Fruit fly (Drosophila melanogaster): ENCODE results near the gene Rop.

Gene Rop

dm6 chr3L:4148406-4148975 is 9.7 kb upstream of the Rop start, which contains the start of gene CG1299 (continued):
- peak; percentile 13; the same call in 1 of the 2 replicates for TF ChIP-seq amos (GFP tag; IDR thresholded peaks at IDR 0.05; ENCODE audit: partially characterized antibody)
- no peak for TF ChIP-seq Sin3A (optimal IDR thresholded peaks at IDR 0.05)
- peak; percentile 76; the same call in 3 of the 4 replicates for TF ChIP-seq chinmo (GFP tag; IDR thresholded peaks at IDR 0.05; ENCODE audit: partially characterized antibody)
- no peak for TF ChIP-seq D19A (tag; optimal IDR thresholded peaks at IDR 0.05)
- TF ChIP-seq CG14710 (tag; optimal IDR thresholded peaks at IDR 0.05), result no peak
- no peak for TF ChIP-seq Dref (GFP tag; IDR thresholded peaks at IDR 0.05)
- no peak for TF ChIP-seq CG32532 (GFP tag; IDR thresholded peaks at IDR 0.05)
- TF ChIP-seq CG2129 (GFP tag; IDR thresholded peaks at IDR 0.05; ENCODE audit: partially characterized antibody), result no peak
- no peak for TF ChIP-seq CG1832 (GFP tag; optimal IDR thresholded peaks at IDR 0.05)
- TF ChIP-seq Jarid2 (GFP tag; optimal IDR thresholded peaks at IDR 0.05), result no peak
- no peak for TF ChIP-seq NC2α (GFP tag; optimal IDR thresholded peaks at IDR 0.05)
- TF ChIP-seq stwl (tag; optimal IDR thresholded peaks at IDR 0.05), result no peak
- no peak for TF ChIP-seq CG13296 (GFP tag; optimal IDR thresholded peaks at IDR 0.05)
- TF ChIP-seq CG13894 (tag; optimal IDR thresholded peaks at IDR 0.05), result peak; percentile 50
- TF ChIP-seq CG3995 (GFP tag; optimal IDR thresholded peaks at IDR 0.05), result peak; percentile 28
- no peak for TF ChIP-seq MTF-1 (GFP tag; optimal IDR thresholded peaks at IDR 0.05; ENCODE audit: borderline replicate concordance)
- TF ChIP-seq CG13775 (GFP tag; optimal IDR thresholded peaks at IDR 0.05), result no peak
- TF ChIP-seq CG10274 (GFP tag; optimal IDR thresholded peaks at IDR 0.05), result no peak
- 0 out of 3 replicates have a peak, but pooled peaks have one; percentile 17 for TF ChIP-seq CG34224 (GFP tag; IDR thresholded peaks at IDR 0.05; ENCODE audit: partially characterized antibody)
- no peak for TF ChIP-seq CG8089 (GFP tag; optimal IDR thresholded peaks at IDR 0.05)
- TF ChIP-seq CG15696 (tag; optimal IDR thresholded peaks at IDR 0.05), result no peak
- TF ChIP-seq sens (GFP tag), result peak; percentile 4
- TF ChIP-seq CG8388 (GFP tag; optimal IDR thresholded peaks at IDR 0.05), result no peak
- no peak for TF ChIP-seq CG1233 (GFP tag; optimal IDR thresholded peaks at IDR 0.05)
- TF ChIP-seq Rfx (GFP tag; IDR thresholded peaks at IDR 0.05), result peak; percentile 36; the same call in 1 of the 2 replicates
- TF ChIP-seq nom (GFP tag; optimal IDR thresholded peaks at IDR 0.05), result peak; percentile 38
- TF ChIP-seq tna (GFP tag; IDR thresholded peaks at IDR 0.05; ENCODE audit: partially characterized antibody), result no peak

DNA sequence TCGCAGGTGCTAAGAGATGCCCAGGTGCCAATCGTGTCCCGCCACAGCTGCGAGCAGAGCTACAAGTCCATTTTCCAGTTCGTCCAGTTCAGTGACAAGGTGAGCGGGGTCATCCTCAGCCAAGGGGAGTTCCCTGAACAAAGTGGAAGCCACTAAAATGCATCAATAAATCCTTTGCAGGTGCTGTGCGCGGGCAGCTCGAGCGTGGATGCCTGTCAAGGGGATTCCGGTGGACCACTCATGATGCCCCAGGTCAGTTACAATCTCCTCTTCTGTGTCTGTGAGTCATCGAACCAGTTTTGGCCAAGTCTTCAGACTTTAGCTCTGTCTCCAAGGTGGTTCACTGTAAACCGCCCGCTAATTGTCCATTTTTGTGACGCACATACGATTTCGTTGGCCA is 6.4 kb upstream of the Rop start:
- TF ChIP-seq Mes4 (GFP tag; optimal IDR thresholded peaks at IDR 0.05) (no peak), chinmo (GFP tag; IDR thresholded peaks at IDR 0.05; ENCODE audit: partially characterized antibody) (0 out of 4 replicates have a peak, but pooled peaks have one; percentile 24)

- TF ChIP-seq Ets65A (GFP tag) (peak; percentile 60), zen (tag; optimal IDR thresholded peaks at IDR 0.05) (no peak)
These were observed 3.3 kb upstream of the Rop start, which contains the start of gene CG32260 for dm6 chr3L:4142064-4142463. Gene CG32260, plus strand, starts transcription at chr3L:4142364.

DNA sequence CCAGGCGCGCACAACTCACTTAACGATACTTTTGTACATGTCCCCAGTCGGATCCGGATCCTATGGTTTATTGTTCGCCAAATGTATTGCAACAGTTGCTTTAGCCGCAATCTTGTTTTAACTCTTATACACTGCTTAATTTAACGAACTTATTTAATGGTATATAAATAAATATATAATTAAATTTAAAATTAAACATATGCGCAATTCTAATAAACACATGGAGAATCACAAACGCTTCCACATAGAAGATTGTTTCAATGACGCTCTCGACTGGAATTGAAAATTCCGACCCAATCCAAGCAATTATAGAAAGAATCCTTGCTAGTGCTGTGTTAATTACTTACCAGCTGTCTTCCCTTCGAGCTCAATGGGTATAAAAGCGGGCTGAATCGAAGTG is 2.4 kb upstream of the Rop start, which contains the start of gene Akh:
Akh (plus strand) TSS at position 301 of the 400 bp plus-strand sequence.
- no peak for TF ChIP-seq Side (GFP tag; optimal IDR thresholded peaks at IDR 0.05)
- TF ChIP-seq CG31365 (tag; optimal IDR thresholded peaks at IDR 0.05), result no peak
- TF ChIP-seq Hand (GFP tag; optimal IDR thresholded peaks at IDR 0.05), result no peak
- TF ChIP-seq CG13123 (GFP tag; optimal IDR thresholded peaks at IDR 0.05), result no peak
- TF ChIP-seq CG7372 (GFP tag; IDR thresholded peaks at IDR 0.05), result no peak
- TF ChIP-seq wek (GFP tag; optimal IDR thresholded peaks at IDR 0.05), result no peak
- no peak for TF ChIP-seq nerfin-1 (tag; optimal IDR thresholded peaks at IDR 0.05)
- no peak for TF ChIP-seq CG17829 (tag; optimal IDR thresholded peaks at IDR 0.05)
- no peak for TF ChIP-seq btn (GFP tag; optimal IDR thresholded peaks at IDR 0.05)
- no peak for TF ChIP-seq Dek (tag; optimal IDR thresholded peaks at IDR 0.05)
- TF ChIP-seq CG3163 (GFP tag; optimal IDR thresholded peaks at IDR 0.05), result no peak
- TF ChIP-seq CG16813 (GFP tag; IDR thresholded peaks at IDR 0.05; ENCODE audit: partially characterized antibody), result no peak
- no peak for TF ChIP-seq Tbp (GFP tag; optimal IDR thresholded peaks at IDR 0.05)
- TF ChIP-seq tup (GFP tag; optimal IDR thresholded peaks at IDR 0.05), result no peak
- TF ChIP-seq CTCF (GFP tag; optimal IDR thresholded peaks at IDR 0.05), result no peak
- TF ChIP-seq CG13894 (tag; optimal IDR thresholded peaks at IDR 0.05), result no peak
- no peak for TF ChIP-seq CG7786 (GFP tag; optimal IDR thresholded peaks at IDR 0.05)
